Fruit fly (Drosophila melanogaster) whole organism, prepupa: ENCODE data around the gene Spag1.

Source experiments
- CG10631 ChIP-seq: fragments of 200-800 bp; sonication (Bioruptor generic); optimal IDR thresholded peaks from 2 replicates; lab custom pipeline; 2016; ENCODE audit warnings: missing biosample characterization, missing genetic modification characterization
- CG10669 ChIP-seq: fragments of 200-800 bp; sonication (Bioruptor generic); optimal IDR thresholded peaks from 3 replicates; lab custom pipeline; 2018; ENCODE audit warnings: missing biosample characterization, mild to moderate bottlenecking, missing genetic modification characterization, moderate library complexity
- CG11294 ChIP-seq: fragments of 200-800 bp; sonication (Bioruptor generic); IDR thresholded peaks from 2 replicates; pipeline ENCODE4 v1.3.6; 2022; ENCODE audit warnings: missing biosample characterization, missing genetic modification characterization
- CG11762 ChIP-seq: fragments of 200-800 bp; sonication (Bioruptor generic); optimal IDR thresholded peaks from 3 replicates; lab custom pipeline; 2016; ENCODE audit warnings: missing biosample characterization, missing genetic modification characterization; ENCODE audit not compliant: insufficient read depth
- CG15336 ChIP-seq: fragments of 200-800 bp; sonication (Bioruptor generic); IDR thresholded peaks from 2 replicates; pipeline ENCODE4 v1.3.6; 2022; ENCODE audit warnings: missing biosample characterization, missing genetic modification characterization
- CG3032 ChIP-seq: fragments of 200-800 bp; optimal IDR thresholded peaks from 2 replicates; lab custom pipeline; 2019; ENCODE audit warnings: missing biosample characterization, mild to moderate bottlenecking, missing genetic modification characterization, moderate library complexity
- CG31627 ChIP-seq: fragments of 200-800 bp; sonication (Bioruptor generic); optimal IDR thresholded peaks from 3 replicates; lab custom pipeline; 2016; ENCODE audit warnings: missing biosample characterization, missing genetic modification characterization
- CG32006 ChIP-seq: fragments of 200-800 bp; sonication (Bioruptor generic); optimal IDR thresholded peaks from 3 replicates; lab custom pipeline; 2017; ENCODE audit warnings: missing biosample characterization, mild to moderate bottlenecking, missing genetic modification characterization
- CG34406 ChIP-seq: fragments of 200-800 bp; sonication (Bioruptor generic); optimal IDR thresholded peaks from 3 replicates; lab custom pipeline; 2016; ENCODE audit warnings: missing biosample characterization, missing genetic modification characterization
- CG6808 ChIP-seq: fragments of 200-800 bp; sonication (Bioruptor generic); optimal IDR thresholded peaks from 3 replicates; lab custom pipeline; 2017; ENCODE audit warnings: missing biosample characterization, missing genetic modification characterization, mild to moderate bottlenecking, moderate library complexity, missing genetic modification reagents
- CG7368 ChIP-seq: fragments of 200-800 bp; sonication (Bioruptor generic); optimal IDR thresholded peaks from 3 replicates; lab custom pipeline; 2016; ENCODE audit warnings: missing biosample characterization, missing genetic modification characterization
- CG8319 ChIP-seq: fragments of 200-800 bp; sonication (Bioruptor generic); optimal IDR thresholded peaks from 3 replicates; lab custom pipeline; 2016; ENCODE audit warnings: missing biosample characterization, missing genetic modification characterization
- CG9139 ChIP-seq: fragments of 200-800 bp; sonication (Bioruptor generic); optimal IDR thresholded peaks from 3 replicates; lab custom pipeline; 2017; ENCODE audit warnings: missing biosample characterization, mild to moderate bottlenecking, missing genetic modification characterization
- Eip78C ChIP-seq: fragments of 200-800 bp; sonication (Bioruptor generic); peaks from one replicate; lab custom pipeline; 2016; ENCODE audit warnings: missing biosample characterization, missing genetic modification characterization
- Eip93F ChIP-seq: fragments of 200-800 bp; sonication (Bioruptor generic); optimal IDR thresholded peaks from 2 replicates; lab custom pipeline; 2016; ENCODE audit warnings: missing biosample characterization, mild to moderate bottlenecking, missing genetic modification characterization
- Ets21C ChIP-seq: fragments of 200-800 bp; sonication (Bioruptor generic); optimal IDR thresholded peaks from 3 replicates; lab custom pipeline; 2016; ENCODE audit warnings: missing biosample characterization, missing genetic modification characterization
- Ets96B ChIP-seq: fragments of 200-800 bp; optimal IDR thresholded peaks from 2 replicates; lab custom pipeline; 2019; ENCODE audit warnings: missing biosample characterization, mild to moderate bottlenecking, missing genetic modification characterization, moderate library complexity
- Gug ChIP-seq: fragments of 200-800 bp; sonication (Bioruptor generic); IDR thresholded peaks from 2 replicates; pipeline ENCODE4 v1.3.6; 2022; ENCODE audit warnings: missing biosample characterization, missing genetic modification characterization
- Hr38 ChIP-seq: sonication (Bioruptor generic); optimal IDR thresholded peaks from 2 replicates; lab custom pipeline; 2016; ENCODE audit warnings: missing biosample characterization, missing genetic modification characterization
- Hr39 ChIP-seq: fragments of 200-800 bp; sonication (Bioruptor generic); optimal IDR thresholded peaks from 2 replicates; lab custom pipeline; 2016; ENCODE audit warnings: missing biosample characterization, missing genetic modification characterization
- Hr4 ChIP-seq: fragments of 200-800 bp; sonication (Bioruptor generic); optimal IDR thresholded peaks from 3 replicates; lab custom pipeline; 2016; ENCODE audit warnings: missing biosample characterization, missing genetic modification characterization
- Sox102F ChIP-seq: fragments of 200-800 bp; sonication (Bioruptor generic); optimal IDR thresholded peaks from 2 replicates; lab custom pipeline; 2016; ENCODE audit warnings: missing biosample characterization, mild to moderate bottlenecking, missing genetic modification characterization
- acj6 ChIP-seq: fragments of 200-800 bp; sonication (Bioruptor generic); optimal IDR thresholded peaks from 3 replicates; lab custom pipeline; 2016; ENCODE audit warnings: missing biosample characterization, missing genetic modification characterization
- cyc ChIP-seq: fragments of 200-800 bp; sonication (Bioruptor generic); optimal IDR thresholded peaks from 3 replicates; lab custom pipeline; 2016; ENCODE audit warnings: missing biosample characterization, missing genetic modification characterization
- dsx ChIP-seq: fragments of 200-800 bp; optimal IDR thresholded peaks from 3 replicates; lab custom pipeline; 2019; ENCODE audit warnings: missing biosample characterization, mild to moderate bottlenecking, missing genetic modification characterization, moderate library complexity; ENCODE audit not compliant: poor library complexity, severe bottlenecking
- eg ChIP-seq: fragments of 200-800 bp; sonication (Bioruptor generic); IDR thresholded peaks from 3 replicates; pipeline ENCODE4 v1.3.6; 2022; ENCODE audit warnings: missing biosample characterization, missing genetic modification characterization
- fd59A ChIP-seq: fragments of 200-800 bp; sonication (Bioruptor generic); optimal IDR thresholded peaks from 2 replicates; lab custom pipeline; 2017; ENCODE audit warnings: missing biosample characterization, mild to moderate bottlenecking, missing genetic modification characterization, missing genetic modification reagents
- fd85E ChIP-seq: fragments of 200-800 bp; sonication (Bioruptor generic); optimal IDR thresholded peaks from 3 replicates; lab custom pipeline; 2016; ENCODE audit warnings: missing biosample characterization, missing genetic modification characterization
- fkh ChIP-seq: fragments of 200-800 bp; sonication (Bioruptor generic); optimal IDR thresholded peaks from 3 replicates; lab custom pipeline; 2017; ENCODE audit warnings: missing biosample characterization, mild to moderate bottlenecking, missing genetic modification characterization, moderate library complexity
- lz ChIP-seq: fragments of 200-800 bp; sonication (Bioruptor generic); optimal IDR thresholded peaks from 3 replicates; lab custom pipeline; 2016; ENCODE audit warnings: missing biosample characterization, missing genetic modification characterization
- net ChIP-seq: fragments of 200-800 bp; sonication (Bioruptor generic); optimal IDR thresholded peaks from 3 replicates; lab custom pipeline; 2016; ENCODE audit warnings: missing biosample characterization, missing genetic modification characterization
- pdm3 ChIP-seq: fragments of 200-800 bp; sonication (Bioruptor generic); optimal IDR thresholded peaks from 3 replicates; lab custom pipeline; 2016; ENCODE audit warnings: missing biosample characterization, missing genetic modification characterization
- ss ChIP-seq, 2 experiments: fragments of 200-800 bp; sonication (Bioruptor generic); optimal IDR thresholded peaks; 2 replicates in 1 of 2; 3 replicates in 1 of 2; lab custom pipeline; 2017 to 2018; ENCODE audit warnings: mild to moderate bottlenecking in 2 of 2, missing biosample characterization in 2 of 2, missing genetic modification characterization in 2 of 2, moderate library complexity in 1 of 2
- svp ChIP-seq: fragments of 200-800 bp; sonication (Bioruptor generic); peaks from one replicate; lab custom pipeline; 2016; ENCODE audit warnings: missing biosample characterization, missing genetic modification characterization
- topi ChIP-seq: fragments of 200-800 bp; sonication (Bioruptor generic); optimal IDR thresholded peaks from 3 replicates; lab custom pipeline; 2016; ENCODE audit warnings: missing biosample characterization, missing genetic modification characterization
- vri ChIP-seq: fragments of 200-800 bp; sonication (Bioruptor generic); optimal IDR thresholded peaks from 3 replicates; lab custom pipeline; 2016; ENCODE audit warnings: missing biosample characterization, mild to moderate bottlenecking, missing genetic modification characterization

The Spag1 gene

DNA sequence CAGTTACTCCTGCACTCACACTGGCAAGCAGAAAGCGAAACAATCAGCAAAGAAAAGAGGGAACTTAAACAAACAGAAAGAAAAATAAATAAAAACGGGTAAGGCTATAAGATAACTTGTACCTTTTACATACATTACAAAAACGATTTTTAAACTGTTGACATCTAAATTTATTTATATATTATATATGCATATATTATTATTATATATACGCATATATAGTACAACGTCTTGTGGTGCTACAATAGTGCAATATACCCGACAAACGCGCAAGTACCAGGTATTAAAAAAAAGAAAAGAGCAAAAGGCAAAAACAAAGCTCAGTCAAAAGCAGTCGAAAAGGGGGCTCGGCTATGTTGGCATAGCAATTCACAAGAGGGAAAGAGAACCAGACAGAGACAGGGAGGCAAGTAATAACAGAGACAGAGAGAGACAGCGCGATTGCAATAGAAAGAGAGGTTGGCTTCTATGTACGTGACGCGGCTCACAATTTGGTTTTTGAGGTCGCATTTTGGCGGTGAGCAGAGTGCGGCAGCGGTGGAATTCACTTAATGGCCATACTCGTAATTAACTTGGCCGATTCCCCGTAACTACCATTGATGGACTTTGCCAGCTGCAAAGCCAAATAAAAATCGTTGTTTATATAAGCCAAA lies 6.5 kb downstream of the Spag1 start (continued):
- TF ChIP-seq fd85E (GFP tag; lab: Kevin White, UChicago) = peak; percentile 58
- TF ChIP-seq Hr4 (GFP tag; lab: Kevin White, UChicago) = peak; percentile 71
- TF ChIP-seq CG3032 = peak; percentile 95
- peak; percentile 89 for TF ChIP-seq Gug (GFP tag; lab: Robert Waterston, UW)
- TF ChIP-seq vri (GFP tag; lab: Kevin White, UChicago) = peak; percentile 76
- TF ChIP-seq CG32006 (GFP tag; lab: Kevin White, UChicago) = peak; percentile 90
- TF ChIP-seq Hr38 (GFP tag; lab: Kevin White, UChicago) = no peak
- TF ChIP-seq Ets21C = peak; percentile 40
- peak; percentile 73 for TF ChIP-seq fkh (GFP tag; lab: Kevin White, UChicago)
- peak; percentile 91 for TF ChIP-seq svp (GFP tag; lab: Kevin White, UChicago)
- TF ChIP-seq CG34406 = peak; percentile 96
- TF ChIP-seq CG8319 (GFP tag; lab: Kevin White, UChicago) = peak; percentile 76
- peak; percentile 97 for TF ChIP-seq Ets96B
- peak; percentile 83 for TF ChIP-seq CG11294
- TF ChIP-seq CG7368 = peak; percentile 91
- peak; percentile 84 for TF ChIP-seq net (GFP tag; lab: Kevin White, UChicago)
- peak; percentile 93 for TF ChIP-seq CG10669
- TF ChIP-seq CG11762 (GFP tag; lab: Kevin White, UChicago) = peak; percentile 78
- TF ChIP-seq CG9139 (GFP tag; lab: Kevin White, UChicago) = peak; percentile 95
- peak; percentile 63 for TF ChIP-seq CG31627 (GFP tag; lab: Kevin White, UChicago)
- peak; percentile 68 for TF ChIP-seq Hr39 (GFP tag; lab: Kevin White, UChicago)
- TF ChIP-seq pdm3 (GFP tag; lab: Kevin White, UChicago) = peak; percentile 76
- TF ChIP-seq ss (GFP tag; optimal IDR thresholded peaks at IDR 0.05; lab: Kevin White, UChicago) = peak; percentile 94 to 95
- TF ChIP-seq CG6808 (GFP tag; lab: Kevin White, UChicago) = peak; percentile 81
- peak; percentile 77 for TF ChIP-seq topi (GFP tag; lab: Kevin White, UChicago)
- peak; percentile 91 for TF ChIP-seq Sox102F (GFP tag; lab: Kevin White, UChicago)
- TF ChIP-seq eg (GFP tag; lab: Robert Waterston, UW) = peak; percentile 98
- TF ChIP-seq Eip78C = peak; percentile 95
- peak; percentile 98 for TF ChIP-seq CG15336
- TF ChIP-seq fd59A (GFP tag; lab: Kevin White, UChicago) = peak; percentile 74
- peak; percentile 87 for TF ChIP-seq Eip93F
- peak; percentile 55 for TF ChIP-seq lz (GFP tag; lab: Kevin White, UChicago)

DNA sequence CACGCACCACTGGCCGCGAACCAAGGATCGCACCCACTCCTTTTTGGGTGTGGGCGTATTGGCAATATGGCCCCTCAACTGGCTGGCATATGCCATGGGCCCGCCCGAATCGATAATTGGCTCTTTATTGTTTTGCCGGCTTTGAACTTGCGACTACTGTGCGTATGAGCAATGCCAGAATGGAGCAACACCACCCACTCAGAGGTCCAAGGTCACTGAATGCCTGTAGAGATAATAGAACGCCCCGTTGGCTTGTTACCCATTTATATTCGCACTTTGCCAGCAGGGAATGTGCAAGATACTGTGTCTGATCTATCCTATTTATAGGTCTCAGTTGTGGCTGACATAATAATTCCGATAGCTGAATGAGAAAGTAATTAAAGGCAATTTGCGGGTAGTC lies 7.9 kb downstream of the Spag1 start:
- no peak for TF ChIP-seq eg (GFP tag; lab: Robert Waterston, UW)
- TF ChIP-seq svp (GFP tag; lab: Kevin White, UChicago) = peak; percentile 55
- TF ChIP-seq lz (GFP tag; lab: Kevin White, UChicago) = no peak
- no peak for TF ChIP-seq Sox102F (GFP tag; lab: Kevin White, UChicago)
- no peak for TF ChIP-seq acj6 (GFP tag; lab: Kevin White, UChicago)
- TF ChIP-seq cyc (GFP tag; lab: Kevin White, UChicago) = no peak
- no peak for TF ChIP-seq dsx (GFP tag; lab: Kevin White, UChicago)

DNA sequence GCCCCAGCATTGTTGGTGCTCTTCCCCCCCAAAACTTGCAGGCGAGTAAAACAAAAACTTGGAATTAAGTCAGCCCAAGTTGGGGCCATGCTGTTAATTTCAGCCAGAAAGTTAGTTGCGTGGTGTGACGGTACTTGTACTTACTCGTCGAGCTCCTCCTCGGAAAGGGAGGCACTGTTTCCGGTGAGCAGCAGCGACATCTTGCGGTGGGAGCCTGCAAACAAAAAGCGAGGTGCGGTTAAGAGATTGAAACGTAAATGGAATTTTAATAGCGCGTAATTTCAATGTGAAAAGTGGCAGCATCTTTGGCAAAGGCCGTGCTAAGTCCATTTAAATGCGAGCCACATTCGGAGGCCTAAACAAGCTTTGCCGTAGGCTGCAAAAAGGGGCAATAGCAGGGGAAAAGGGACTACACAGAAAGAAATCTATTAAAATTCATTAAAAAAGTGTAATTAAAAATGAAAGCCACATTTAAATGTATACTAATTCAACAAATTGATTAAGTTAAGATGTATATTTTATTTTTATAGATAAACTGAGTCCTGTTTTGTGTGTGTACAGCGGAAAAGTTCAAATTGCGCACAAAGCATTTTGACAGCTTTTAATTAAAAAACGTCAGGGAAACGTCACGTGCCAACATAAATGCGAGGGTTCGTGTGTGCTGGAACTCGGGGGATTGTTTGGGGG lies 8.9 kb downstream of the Spag1 start:
- TF ChIP-seq svp (GFP tag; lab: Kevin White, UChicago) = peak; percentile 10
- peak; percentile 21 for TF ChIP-seq Eip78C
- TF ChIP-seq CG10631 (GFP tag; lab: Kevin White, UChicago) = no peak
- no peak for TF ChIP-seq Hr4 (GFP tag; lab: Kevin White, UChicago)
